Fruit fly (Drosophila melanogaster): ENCODE data around the gene CG33641.

Gene CG33641

dm6 chr2L:13528742-13529141, at the start of gene CG33641:
TSS of gene CG33641 (plus strand) at chr2L:13529042.
- TF ChIP-seq psq (optimal IDR thresholded peaks at IDR 0.05) (no peak), Dll (optimal IDR thresholded peaks at IDR 0.05) (no peak)

DNA sequence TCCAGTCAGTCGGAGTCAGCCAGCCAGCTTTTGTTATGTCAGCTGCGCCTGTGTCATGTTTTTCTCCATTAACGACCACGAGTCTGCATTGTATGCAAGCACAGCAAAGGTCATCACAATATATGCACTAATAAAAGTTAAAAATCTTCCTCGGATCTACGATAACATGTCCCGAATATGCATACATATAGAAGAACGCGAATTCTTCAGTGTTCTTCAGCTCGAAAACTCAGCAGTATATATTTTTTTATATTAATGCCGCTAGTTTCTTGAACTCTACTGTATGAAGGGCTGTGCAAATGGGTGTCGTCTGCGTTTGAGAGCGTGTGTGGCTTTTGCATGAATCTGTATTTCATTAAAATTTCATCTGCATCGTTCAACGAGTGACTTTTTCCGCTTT, 46.6 kb upstream of the CG33641 start:
- TF ChIP-seq EcR (GFP tag; optimal IDR thresholded peaks at IDR 0.05) (peak in 1 of 2 experiments; percentile 4), Dll (optimal IDR thresholded peaks at IDR 0.05) (no peak)

dm6 chr2L:13497915-13498314, 30.9 kb upstream of the CG33641 start:
- TF ChIP-seq pan (optimal IDR thresholded peaks at IDR 0.05) (no peak), EcR (GFP tag; optimal IDR thresholded peaks at IDR 0.05) (no peak), usp (GFP tag; optimal IDR thresholded peaks at IDR 0.05) (no peak), Dll (optimal IDR thresholded peaks at IDR 0.05) (no peak), psq (optimal IDR thresholded peaks at IDR 0.05) (no peak), CG8478 (optimal IDR thresholded peaks at IDR 0.05) (no peak)

DNA sequence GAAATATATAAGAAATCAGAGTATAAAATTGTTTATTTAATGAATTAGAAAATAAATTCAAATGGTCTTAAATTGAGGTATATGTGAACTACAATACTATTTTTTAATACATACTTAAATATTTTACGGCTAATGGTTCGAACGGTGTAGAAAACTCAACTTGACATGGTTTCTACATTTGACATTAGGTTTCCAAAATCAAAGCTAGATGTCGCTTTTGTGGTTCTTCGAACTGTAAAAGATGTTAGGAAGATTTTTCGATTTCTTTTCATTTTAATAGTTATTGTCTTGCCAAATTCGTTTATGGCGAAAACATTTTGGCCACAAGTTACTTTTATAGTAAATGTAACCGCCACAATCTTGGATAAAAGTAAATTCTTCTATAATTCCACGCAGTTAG, 28.4 kb upstream of the CG33641 start:
- TF ChIP-seq pan (optimal IDR thresholded peaks at IDR 0.05) (no peak), CG8478 (optimal IDR thresholded peaks at IDR 0.05) (no peak), psq (optimal IDR thresholded peaks at IDR 0.05) (no peak)

dm6 chr2L:13509533-13510240, 19.2 kb upstream of the CG33641 start:
- no peak for TF ChIP-seq EcR (GFP tag; optimal IDR thresholded peaks at IDR 0.05)
- TF ChIP-seq psq (optimal IDR thresholded peaks at IDR 0.05), result no peak
- no peak for TF ChIP-seq CG8478 (optimal IDR thresholded peaks at IDR 0.05)
- TF ChIP-seq Dll (optimal IDR thresholded peaks at IDR 0.05), result no peak
- no peak for TF ChIP-seq pan (optimal IDR thresholded peaks at IDR 0.05)
- no peak for TF ChIP-seq usp (GFP tag; optimal IDR thresholded peaks at IDR 0.05)

DNA sequence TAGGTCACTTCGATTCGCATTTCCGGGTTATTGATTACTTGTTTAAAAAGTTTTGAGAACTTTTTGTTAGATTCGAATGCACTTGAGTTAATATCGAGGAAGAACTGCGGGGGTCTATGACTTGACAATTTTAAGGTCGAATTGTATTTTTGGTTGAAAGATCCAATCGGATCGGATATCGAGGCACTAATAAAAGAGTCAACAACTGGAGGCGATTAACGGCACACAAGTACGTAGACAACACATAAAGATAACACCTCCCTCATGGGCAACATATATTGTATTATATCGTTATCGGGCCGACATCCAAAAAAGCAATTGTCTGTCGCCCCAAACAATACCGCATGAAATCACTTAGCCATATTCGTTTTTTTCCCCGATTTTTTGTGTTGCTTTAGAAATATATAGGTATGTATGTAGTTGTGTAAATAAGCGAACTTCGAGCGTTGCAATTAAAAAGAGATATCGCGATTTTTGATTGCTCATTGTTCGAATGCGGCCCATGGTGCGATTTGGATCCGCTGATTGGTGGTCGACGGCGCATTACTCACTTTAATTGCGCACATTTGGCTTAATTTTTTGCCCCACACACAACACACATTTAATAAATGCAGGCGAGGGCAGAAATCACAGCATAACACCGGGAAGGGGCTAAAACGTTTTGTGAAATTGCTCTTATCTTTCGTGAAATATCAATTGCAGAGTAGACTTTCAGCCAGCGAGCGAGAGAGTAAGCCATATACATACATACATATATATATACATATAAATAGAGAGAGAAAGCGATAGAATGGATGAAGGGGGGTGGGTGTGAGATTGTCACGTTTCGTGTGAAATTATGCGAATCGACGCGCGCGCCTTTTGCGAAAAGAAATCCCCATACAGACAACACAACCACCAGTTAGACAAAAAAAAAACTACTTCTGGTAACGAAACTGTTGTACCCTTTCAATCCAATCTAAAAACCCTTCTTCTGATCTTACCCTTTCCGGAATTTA, 17.7 kb upstream of the CG33641 start:
- TF ChIP-seq pan (optimal IDR thresholded peaks at IDR 0.05) (no peak), psq (optimal IDR thresholded peaks at IDR 0.05) (no peak), Dll (optimal IDR thresholded peaks at IDR 0.05) (no peak), usp (GFP tag; optimal IDR thresholded peaks at IDR 0.05) (no peak)

- TF ChIP-seq psq (optimal IDR thresholded peaks at IDR 0.05) (no peak), Dll (optimal IDR thresholded peaks at IDR 0.05) (peak; percentile 88)
Observed at dm6 chr2L:13512182-13513032, 16.4 kb upstream of the CG33641 start.

dm6 chr2L:13513033-13513330, 15.9 kb upstream of the CG33641 start:
- TF ChIP-seq Dll (optimal IDR thresholded peaks at IDR 0.05), result no peak
- TF ChIP-seq CG8478 (optimal IDR thresholded peaks at IDR 0.05), result no peak
- no peak for TF ChIP-seq psq (optimal IDR thresholded peaks at IDR 0.05)
- TF ChIP-seq usp (GFP tag; optimal IDR thresholded peaks at IDR 0.05), result no peak

DNA sequence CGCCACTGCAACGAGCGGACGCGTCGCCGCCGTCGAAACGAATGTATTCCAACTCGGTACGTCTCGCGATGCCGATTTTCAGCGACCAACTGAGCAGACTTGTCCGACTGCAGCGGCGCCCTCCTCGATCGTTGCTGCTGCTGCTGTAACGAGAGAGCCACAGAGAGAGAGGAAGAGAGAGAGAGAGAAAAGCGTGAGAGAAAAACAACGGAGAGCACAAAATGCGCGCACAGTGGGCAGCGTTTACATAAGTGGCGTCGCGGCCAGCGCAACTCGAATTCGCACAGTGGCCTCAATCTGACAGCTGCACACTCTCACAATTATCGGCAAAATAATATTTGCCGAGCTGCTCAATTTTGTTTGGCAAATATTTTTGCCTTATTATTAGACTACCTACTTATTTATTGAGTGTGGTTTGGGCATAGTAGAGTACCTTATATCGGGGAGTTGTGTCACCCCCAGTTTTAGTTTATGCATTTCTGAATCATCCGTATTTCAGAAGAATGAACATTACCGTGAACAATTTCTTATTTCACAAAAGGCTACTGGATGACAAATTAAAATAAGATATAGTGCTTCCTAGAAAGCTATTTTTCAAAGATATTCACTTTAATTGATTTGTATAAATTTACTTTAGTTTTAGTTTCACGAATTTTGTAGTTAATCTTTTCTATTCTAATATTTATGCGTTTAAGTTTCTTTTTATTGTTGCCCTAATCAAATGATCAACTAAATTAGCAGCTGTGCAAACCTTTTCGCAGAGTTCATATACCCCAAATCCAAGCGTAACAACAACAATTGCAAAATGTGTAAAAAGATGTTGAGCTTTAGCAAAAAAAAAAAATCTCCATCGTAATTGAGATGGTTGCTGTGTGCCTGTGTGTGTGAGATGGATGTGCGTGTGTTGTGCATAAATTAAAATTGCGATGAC, 15.2 kb upstream of the CG33641 start:
- no peak for TF ChIP-seq pan (optimal IDR thresholded peaks at IDR 0.05)
- TF ChIP-seq Dll (optimal IDR thresholded peaks at IDR 0.05), result peak; percentile 99

DNA sequence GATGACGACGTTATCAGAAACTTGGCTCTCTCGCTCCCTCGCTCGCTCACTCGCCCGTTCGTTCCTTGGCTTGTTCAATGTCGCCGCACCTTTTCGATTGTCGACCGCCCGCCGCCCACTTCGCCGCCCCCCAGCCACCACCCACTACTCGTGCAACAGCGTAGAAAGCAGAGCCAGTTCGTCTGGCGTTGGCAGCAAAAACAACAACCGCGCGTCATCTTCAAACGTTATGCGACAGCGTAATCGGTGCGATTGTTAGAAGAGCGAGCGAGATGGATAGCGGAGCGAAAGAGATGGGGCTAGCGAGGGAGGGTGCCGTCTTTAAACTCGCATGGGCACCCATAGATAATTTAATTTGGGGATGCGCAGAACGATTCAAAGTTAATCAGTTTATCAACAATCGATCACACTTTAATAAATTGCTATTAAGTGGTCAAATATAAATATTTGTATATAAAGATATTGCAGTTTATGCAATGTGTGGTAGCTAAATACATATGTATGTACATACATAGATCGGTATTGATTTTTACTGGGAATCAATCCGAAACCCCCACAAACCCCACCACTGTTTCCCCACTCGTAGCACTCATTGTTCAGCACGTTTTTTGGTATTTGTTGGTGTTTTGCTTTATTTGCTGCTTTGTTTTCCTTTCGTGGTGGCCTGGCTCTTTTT, 14.4 kb upstream of the CG33641 start:
- peak in 1 of 2 experiments; percentile 8 for TF ChIP-seq EcR (GFP tag; optimal IDR thresholded peaks at IDR 0.05)
- no peak for TF ChIP-seq psq (optimal IDR thresholded peaks at IDR 0.05)
- TF ChIP-seq CG8478 (optimal IDR thresholded peaks at IDR 0.05), result no peak
- TF ChIP-seq Dll (optimal IDR thresholded peaks at IDR 0.05), result no peak

- TF ChIP-seq psq (optimal IDR thresholded peaks at IDR 0.05) (no peak), CG8478 (optimal IDR thresholded peaks at IDR 0.05) (no peak), EcR (GFP tag; optimal IDR thresholded peaks at IDR 0.05) (no peak), usp (GFP tag; optimal IDR thresholded peaks at IDR 0.05) (no peak), pan (optimal IDR thresholded peaks at IDR 0.05) (no peak), Dll (optimal IDR thresholded peaks at IDR 0.05) (no peak)
Observed at dm6 chr2L:13514945-13515687, 13.7 kb upstream of the CG33641 start.
